Fruit fly (Drosophila melanogaster) Kc167 (cell line): ENCODE results near the gene CG14546.

Source experiments
- Myc ChIP-seq: fragments of >200 bp; optimal IDR thresholded peaks from 2 replicates; lab custom pipeline; 2017; ENCODE audit warnings: missing external identifiers
- Sin3A ChIP-seq: fragments of >200 bp; optimal IDR thresholded peaks from 2 replicates; lab custom pipeline; 2018; ENCODE audit warnings: missing external identifiers
- h ChIP-seq: fragments of >200 bp; optimal IDR thresholded peaks from 3 replicates; lab custom pipeline; 2018; ENCODE audit warnings: missing external identifiers
- insv ChIP-seq: fragments of >200 bp; optimal IDR thresholded peaks from 3 replicates; lab custom pipeline; 2018; ENCODE audit warnings: missing external identifiers
- psq ChIP-seq: fragments of >200 bp; optimal IDR thresholded peaks from 2 replicates; lab custom pipeline; 2017; ENCODE audit warnings: missing external identifiers
- ttk ChIP-seq: sonication (Bioruptor generic); optimal IDR thresholded peaks from 2 replicates; lab custom pipeline; 2017; ENCODE audit warnings: missing external identifiers

dm6 chr3R:25880198-25880970, 42.0 kb downstream of the CG14546 start:
- no peak for TF ChIP-seq ttk (lab: Kevin White, UChicago)
- no peak for TF ChIP-seq psq (lab: Kevin White, UChicago)
- TF ChIP-seq insv (lab: Kevin White, UChicago), result no peak
- TF ChIP-seq Sin3A (lab: Kevin White, UChicago), result no peak
- no peak for TF ChIP-seq h (lab: Kevin White, UChicago)
- TF ChIP-seq Myc, result no peak
